Fruit fly (Drosophila melanogaster) whole organism, embryonic: ENCODE results near the gene CG15912.

Experiments used
- Adf1 ChIP-seq: fragments of 200-800 bp; sonication (Bioruptor generic); IDR thresholded peaks from 2 replicates; pipeline ENCODE4 v1.3.6; 2022; ENCODE audit warnings: missing biosample characterization, missing genetic modification characterization
- Atf3 ChIP-seq: fragments of 200-800 bp; sonication (Bioruptor generic); optimal IDR thresholded peaks from 3 replicates; lab custom pipeline; 2016; ENCODE audit warnings: missing biosample characterization, missing genetic modification characterization
- CG10267 ChIP-seq: fragments of 200-800 bp; sonication (Bioruptor generic); optimal IDR thresholded peaks from 2 replicates; lab custom pipeline; 2018; ENCODE audit warnings: missing biosample characterization, mild to moderate bottlenecking, missing genetic modification characterization, moderate library complexity
- CG1233 ChIP-seq: fragments of 200-800 bp; sonication (Bioruptor generic); optimal IDR thresholded peaks from 4 replicates; lab custom pipeline; 2018; ENCODE audit warnings: missing biosample characterization, mild to moderate bottlenecking, missing genetic modification characterization
- CG12744 ChIP-seq: fragments of 200-800 bp; sonication (Bioruptor generic); optimal IDR thresholded peaks from 2 replicates; lab custom pipeline; 2016; ENCODE audit warnings: missing biosample characterization, missing genetic modification characterization
- CG13123 ChIP-seq: fragments of 200-800 bp; sonication (Bioruptor generic); optimal IDR thresholded peaks from 2 replicates; lab custom pipeline; 2016; ENCODE audit warnings: missing biosample characterization, missing genetic modification characterization
- CG13287 ChIP-seq: fragments of 200-800 bp; sonication (Bioruptor generic); IDR thresholded peaks from 2 replicates; pipeline ENCODE4 v1.3.6; 2022; ENCODE audit warnings: missing biosample characterization, missing genetic modification characterization; ENCODE audit not compliant: partially characterized antibody
- CG16813 ChIP-seq: fragments of 200-800 bp; sonication (Bioruptor generic); IDR thresholded peaks from 3 replicates; pipeline ENCODE4 v1.3.6; 2022; ENCODE audit warnings: missing biosample characterization, missing genetic modification characterization; ENCODE audit not compliant: partially characterized antibody
- CG2889 ChIP-seq: fragments of 200-800 bp; sonication (Bioruptor generic); IDR thresholded peaks from 3 replicates; pipeline ENCODE4 v1.3.6; 2022; ENCODE audit warnings: missing biosample characterization, missing genetic modification characterization
- CG30020 ChIP-seq: fragments of 200-800 bp; optimal IDR thresholded peaks from 2 replicates; lab custom pipeline; 2019; ENCODE audit warnings: missing biosample characterization, mild to moderate bottlenecking, missing genetic modification characterization, moderate library complexity
- CG3838 ChIP-seq: fragments of 200-800 bp; sonication (Bioruptor generic); optimal IDR thresholded peaks from 3 replicates; lab custom pipeline; 2016; ENCODE audit warnings: missing biosample characterization, missing genetic modification characterization
- CG4360 ChIP-seq: fragments of 200-800 bp; sonication (Bioruptor generic); IDR thresholded peaks from 2 replicates; pipeline ENCODE4 v1.3.6; 2022; ENCODE audit warnings: missing biosample characterization, missing genetic modification characterization
- CG5180 ChIP-seq: fragments of 200-800 bp; sonication (Bioruptor generic); optimal IDR thresholded peaks from 3 replicates; lab custom pipeline; 2017; ENCODE audit warnings: missing biosample characterization, missing genetic modification characterization, mild to moderate bottlenecking, moderate library complexity, missing genetic modification reagents
- CG5953 ChIP-seq: fragments of 200-800 bp; sonication (Bioruptor generic); IDR thresholded peaks from 2 replicates; pipeline ENCODE4 v1.3.6; 2022; ENCODE audit warnings: missing biosample characterization, missing genetic modification characterization
- CG6791 ChIP-seq: fragments of 200-800 bp; sonication (Bioruptor generic); IDR thresholded peaks from 3 replicates; pipeline ENCODE4 v1.3.6; 2022; ENCODE audit warnings: missing biosample characterization, missing genetic modification characterization; ENCODE audit not compliant: partially characterized antibody
- CG7357 ChIP-seq: fragments of 200-800 bp; sonication (Bioruptor generic); IDR thresholded peaks from 3 replicates; pipeline ENCODE4 v1.3.6; 2022; ENCODE audit warnings: missing biosample characterization, missing genetic modification characterization
- CG7928 ChIP-seq: fragments of 200-800 bp; sonication (Bioruptor generic); optimal IDR thresholded peaks from 2 replicates; lab custom pipeline; 2017; ENCODE audit warnings: missing biosample characterization, mild to moderate bottlenecking, missing genetic modification characterization
- CG8290 ChIP-seq, 3 experiments: fragments of 200-800 bp; sonication (Bioruptor generic); optimal IDR thresholded peaks; 2 replicates each; lab custom pipeline; 2016 to 2019; ENCODE audit warnings: missing biosample characterization in 3 of 3, missing genetic modification characterization in 3 of 3, mild to moderate bottlenecking in 2 of 3, moderate library complexity in 1 of 3
- Chrac-16 ChIP-seq: fragments of 200-800 bp; sonication (Bioruptor generic); optimal IDR thresholded peaks from 3 replicates; lab custom pipeline; 2016; ENCODE audit warnings: missing biosample characterization, missing genetic modification characterization
- D ChIP-seq, 2 experiments: fragments of 200-800 bp in 1 of 2; fragments of >200 bp in 1 of 2; sonication (Bioruptor generic) in 1 of 2; optimal IDR thresholded peaks; 2 replicates in 1 of 2; 3 replicates in 1 of 2; lab custom pipeline; 2017; ENCODE audit warnings: mild to moderate bottlenecking in 1 of 2, missing biosample characterization in 1 of 2, missing genetic modification characterization in 1 of 2, missing genetic modification reagents in 1 of 2
- Doc2 ChIP-seq: fragments of 200-800 bp; sonication (Bioruptor generic); IDR thresholded peaks from 2 replicates; pipeline ENCODE4 v1.3.6; 2022; ENCODE audit warnings: missing biosample characterization, missing genetic modification characterization
- E2f2 ChIP-seq: fragments of 200-800 bp; sonication (Bioruptor generic); IDR thresholded peaks from 2 replicates; pipeline ENCODE4 v1.3.6; 2022; ENCODE audit warnings: missing biosample characterization, missing genetic modification characterization
- HmgZ ChIP-seq: fragments of 200-800 bp; sonication (Bioruptor generic); optimal IDR thresholded peaks from 2 replicates; lab custom pipeline; 2018; ENCODE audit warnings: missing biosample characterization, mild to moderate bottlenecking, missing genetic modification characterization
- Hr3 ChIP-seq: fragments of 200-800 bp; sonication (Bioruptor generic); optimal IDR thresholded peaks from 3 replicates; lab custom pipeline; 2016; ENCODE audit warnings: missing biosample characterization, missing genetic modification characterization
- Hr39 ChIP-seq: fragments of >200 bp; optimal IDR thresholded peaks from 2 replicates; lab custom pipeline; 2017
- Mad ChIP-seq: fragments of 200-800 bp; sonication (Bioruptor generic); optimal IDR thresholded peaks from 2 replicates; lab custom pipeline; 2016; ENCODE audit warnings: missing biosample characterization, missing genetic modification characterization
- Max ChIP-seq: fragments of 200-800 bp; sonication (Bioruptor generic); optimal IDR thresholded peaks from 2 replicates; lab custom pipeline; 2016; ENCODE audit warnings: missing biosample characterization, mild to moderate bottlenecking, missing genetic modification characterization
- Nf-YA ChIP-seq: fragments of 200-800 bp; sonication (Bioruptor generic); IDR thresholded peaks from 2 replicates; pipeline ENCODE4 v1.3.6; 2022; ENCODE audit warnings: missing biosample characterization, missing genetic modification characterization
- NfI ChIP-seq: fragments of 200-800 bp; sonication (Bioruptor generic); optimal IDR thresholded peaks from 3 replicates; lab custom pipeline; 2018; ENCODE audit warnings: missing biosample characterization, mild to moderate bottlenecking, missing genetic modification characterization, moderate library complexity
- Pdp1 ChIP-seq, 2 experiments: fragments of 200-800 bp; sonication (Bioruptor generic); optimal IDR thresholded peaks; 3 replicates each; lab custom pipeline; 2016; ENCODE audit warnings: missing biosample characterization in 2 of 2, missing genetic modification characterization in 2 of 2, mild to moderate bottlenecking in 1 of 2, moderate library complexity in 1 of 2
- Scr ChIP-seq: fragments of 200-800 bp; sonication (Bioruptor generic); IDR thresholded peaks from 2 replicates; pipeline ENCODE4 v1.3.6; 2022; ENCODE audit warnings: missing biosample characterization, missing genetic modification characterization; ENCODE audit not compliant: partially characterized antibody
- Sin3A ChIP-seq: fragments of >200 bp; optimal IDR thresholded peaks from 2 replicates; lab custom pipeline; 2018
- TFAM ChIP-seq: fragments of 200-800 bp; sonication (Bioruptor generic); optimal IDR thresholded peaks from 2 replicates; lab custom pipeline; 2017; ENCODE audit warnings: missing biosample characterization, missing genetic modification characterization, inconsistent platforms
- Trl ChIP-seq, 3 experiments: fragments of >200 bp in 2 of 3; fragments of 200-800 bp in 1 of 3; sonication (Bioruptor generic) in 1 of 3; optimal IDR thresholded peaks; 2 replicates in 1 of 3; 3 replicates in 2 of 3; lab custom pipeline; 2016 to 2017; ENCODE audit warnings: missing biosample characterization in 1 of 3, missing genetic modification characterization in 1 of 3
- bab2 ChIP-seq: fragments of 200-800 bp; sonication (Bioruptor generic); optimal IDR thresholded peaks from 2 replicates; lab custom pipeline; 2016; ENCODE audit warnings: missing biosample characterization, missing genetic modification characterization
- croc ChIP-seq: fragments of 200-800 bp; sonication (Bioruptor generic); conservative IDR thresholded peaks from 3 replicates; pipeline ENCODE4 v1.3.6; 2022; ENCODE audit warnings: missing biosample characterization, missing genetic modification characterization
- ewg ChIP-seq: fragments of 200-800 bp; sonication (Bioruptor generic); optimal IDR thresholded peaks from 3 replicates; lab custom pipeline; 2017; ENCODE audit warnings: mild to moderate bottlenecking, missing biosample characterization, missing genetic modification reagents, missing genetic modification characterization
- gsb-n ChIP-seq: fragments of 200-800 bp; sonication (Bioruptor generic); optimal IDR thresholded peaks from 3 replicates; lab custom pipeline; 2018; ENCODE audit warnings: missing biosample characterization, mild to moderate bottlenecking, missing genetic modification characterization
- hb ChIP-seq: fragments of 200-800 bp; sonication (Bioruptor generic); IDR thresholded peaks from 3 replicates; pipeline ENCODE4 v1.3.6; 2022; ENCODE audit warnings: missing biosample characterization, missing genetic modification characterization; ENCODE audit not compliant: partially characterized antibody
- ind ChIP-seq: fragments of 200-800 bp; sonication (Bioruptor generic); optimal IDR thresholded peaks from 3 replicates; lab custom pipeline; 2016; ENCODE audit warnings: missing biosample characterization, missing genetic modification characterization
- klu ChIP-seq: fragments of 200-800 bp; sonication (Bioruptor generic); IDR thresholded peaks from 2 replicates; pipeline ENCODE4 v1.3.6; 2022; ENCODE audit warnings: missing biosample characterization, missing genetic modification characterization
- knrl ChIP-seq: fragments of 200-800 bp; sonication (Bioruptor generic); IDR thresholded peaks from 3 replicates; pipeline ENCODE4 v1.3.6; 2022; ENCODE audit warnings: missing biosample characterization, missing genetic modification characterization; ENCODE audit not compliant: partially characterized antibody
- odd ChIP-seq: fragments of 200-800 bp; sonication (Bioruptor generic); optimal IDR thresholded peaks from 2 replicates; lab custom pipeline; 2017; ENCODE audit warnings: missing biosample characterization, mild to moderate bottlenecking, missing genetic modification characterization
- p53 ChIP-seq: fragments of 200-800 bp; sonication (Bioruptor generic); optimal IDR thresholded peaks from 2 replicates; lab custom pipeline; 2016; ENCODE audit warnings: missing biosample characterization, missing genetic modification characterization
- schlank ChIP-seq: fragments of 200-800 bp; sonication (Bioruptor generic); optimal IDR thresholded peaks from 2 replicates; lab custom pipeline; 2018; ENCODE audit warnings: missing biosample characterization, mild to moderate bottlenecking, missing genetic modification characterization
- sqz ChIP-seq: fragments of 200-800 bp; sonication (Bioruptor generic); optimal IDR thresholded peaks from 3 replicates; lab custom pipeline; 2018; ENCODE audit warnings: missing biosample characterization, mild to moderate bottlenecking, missing genetic modification characterization
- stwl ChIP-seq: fragments of 200-800 bp; sonication (Bioruptor generic); optimal IDR thresholded peaks from 3 replicates; lab custom pipeline; 2018; ENCODE audit warnings: missing biosample characterization, mild to moderate bottlenecking, missing genetic modification characterization, moderate library complexity
- tio ChIP-seq: fragments of 200-800 bp; sonication (Bioruptor generic); optimal IDR thresholded peaks from 2 replicates; lab custom pipeline; 2017; ENCODE audit warnings: missing biosample characterization, missing genetic modification characterization, inconsistent platforms
- vfl ChIP-seq: fragments of 200-800 bp; sonication (Bioruptor generic); optimal IDR thresholded peaks from 2 replicates; lab custom pipeline; 2016; ENCODE audit warnings: missing biosample characterization, missing genetic modification characterization

The CG15912 gene

DNA sequence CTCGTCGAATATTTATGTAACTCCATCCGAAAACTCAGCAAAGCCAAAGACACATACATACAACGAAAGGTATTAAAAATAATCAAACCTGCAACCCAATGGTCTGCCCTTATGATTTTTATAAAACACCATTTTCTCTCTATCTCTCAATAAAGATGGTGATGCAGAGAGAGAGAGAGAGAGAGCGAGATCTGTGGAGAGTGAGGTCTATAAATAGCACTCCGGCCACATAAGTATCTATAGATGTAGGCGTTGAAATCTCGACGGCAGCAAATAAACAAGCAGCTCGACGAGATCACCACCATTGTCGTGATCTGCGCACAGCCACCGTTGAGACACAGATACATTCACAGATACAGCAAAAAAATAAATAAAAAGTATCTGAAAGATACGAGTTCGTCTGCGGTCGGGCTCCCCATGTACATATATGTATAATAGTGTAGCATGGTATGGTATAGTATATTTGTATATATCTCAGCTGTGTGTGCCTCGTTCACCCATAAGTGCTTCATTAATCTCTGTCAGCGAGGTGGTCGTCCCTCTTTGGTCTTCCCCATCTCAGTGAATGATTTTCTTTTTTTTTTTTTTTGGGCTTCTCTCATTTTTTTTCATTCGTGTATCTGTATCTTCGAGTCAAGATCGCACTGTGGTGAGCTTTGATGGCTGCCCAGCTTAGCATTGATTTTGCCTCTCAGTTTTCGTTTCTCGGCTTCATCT lies 47.8 kb downstream of the CG15912 start (continued):
- TF ChIP-seq schlank (tag; lab: Kevin White, UChicago) (no peak), CG30020 (tag; lab: Kevin White, UChicago) (no peak), CG13287 (GFP tag; lab: Robert Waterston, UW) (no peak), Scr (no peak), HmgZ (tag; lab: Kevin White, UChicago) (no peak), Hr3 (GFP tag; lab: Kevin White, UChicago) (no peak), CG4360 (no peak), CG10267 (tag; lab: Kevin White, UChicago) (no peak), vfl (GFP tag; lab: Kevin White, UChicago) (no peak), stwl (tag; lab: Kevin White, UChicago) (no peak), CG8290 (GFP tag; optimal IDR thresholded peaks at IDR 0.05; lab: Kevin White, UChicago) (no peak), CG8290 (tag; optimal IDR thresholded peaks at IDR 0.05; lab: Kevin White, UChicago) (no peak), knrl (GFP tag; lab: Robert Waterston, UW) (no peak), sqz (GFP tag; lab: Kevin White, UChicago) (peak; percentile 72), Max (GFP tag; lab: Kevin White, UChicago) (no peak), croc (GFP tag; lab: Robert Waterston, UW) (no peak), Chrac-16 (no peak), CG7357 (GFP tag; lab: Robert Waterston, UW) (no peak), CG7928 (GFP tag; lab: Kevin White, UChicago) (no peak), gsb-n (tag; lab: Kevin White, UChicago) (no peak), Sin3A (lab: Kevin White, UChicago) (no peak), Nf-YA (no peak), CG2889 (GFP tag; lab: Robert Waterston, UW) (no peak), Pdp1 (GFP tag; optimal IDR thresholded peaks at IDR 0.05; lab: Kevin White, UChicago) (peak in 1 of 2 experiments; percentile 9), odd (GFP tag; lab: Kevin White, UChicago) (no peak), CG12744 (GFP tag; lab: Kevin White, UChicago) (no peak), NfI (GFP tag; lab: Kevin White, UChicago) (no peak), hb (GFP tag; lab: Robert Waterston, UW) (no peak), CG3838 (GFP tag; lab: Kevin White, UChicago) (no peak), Trl (optimal IDR thresholded peaks at IDR 0.05; lab: Kevin White, UChicago) (peak; percentile 64 to 72), Trl (GFP tag; optimal IDR thresholded peaks at IDR 0.05; lab: Kevin White, UChicago) (no peak), CG16813 (no peak), Atf3 (GFP tag; lab: Kevin White, UChicago) (no peak), Hr39 (lab: Kevin White, UChicago) (no peak), D (optimal IDR thresholded peaks at IDR 0.05; lab: Kevin White, UChicago) (no peak), D (GFP tag; optimal IDR thresholded peaks at IDR 0.05; lab: Kevin White, UChicago) (no peak), CG6791 (GFP tag; lab: Robert Waterston, UW) (no peak), Adf1 (GFP tag; lab: Robert Waterston, UW) (peak; percentile 41), CG13123 (GFP tag; lab: Kevin White, UChicago) (no peak), CG5180 (GFP tag; lab: Kevin White, UChicago) (no peak), Doc2 (no peak), klu (GFP tag; lab: Robert Waterston, UW) (no peak), ind (no peak), bab2 (GFP tag; lab: Kevin White, UChicago) (no peak), ewg (GFP tag; lab: Kevin White, UChicago) (no peak), p53 (GFP tag; lab: Kevin White, UChicago) (no peak), CG5953 (GFP tag; lab: Robert Waterston, UW) (no peak), E2f2 (GFP tag; lab: Robert Waterston, UW) (no peak), TFAM (no peak), tio (GFP tag; lab: Kevin White, UChicago) (no peak), Mad (GFP tag; lab: Kevin White, UChicago) (no peak), CG1233 (GFP tag; lab: Kevin White, UChicago) (no peak)
